Worm (Caenorhabditis elegans) whole organism, L4 larva: ENCODE measurements around the gene ZK686.2.

Experiments
- D1046.2 ChIP-seq: fragments of 200-800 bp; sonication (Bioruptor generic); IDR thresholded peaks from 2 replicates; pipeline ENCODE4 v1.3.6; 2022; ENCODE audit warnings: missing genetic modification characterization, missing compliant biosample characterization
- F26F4.8 ChIP-seq: fragments of 200-800 bp; sonication (Bioruptor generic); conservative IDR thresholded peaks from 2 replicates; pipeline ENCODE4 v1.3.6; 2022; ENCODE audit warnings: missing genetic modification characterization, missing compliant biosample characterization
- F37D6.2 ChIP-seq: sonication (generic microtip); optimal IDR thresholded peaks from 2 replicates; lab custom pipeline; 2016; ENCODE audit warnings: mild to moderate bottlenecking, missing genetic modification characterization, missing compliant biosample characterization
- T26A8.4 ChIP-seq: fragments of 200-800 bp; sonication (Bioruptor generic); IDR thresholded peaks from 2 replicates; pipeline ENCODE4 v1.3.6; 2022; ENCODE audit warnings: missing genetic modification characterization, missing compliant biosample characterization
- Y105C5A.15 ChIP-seq: fragments of 200-800 bp; sonication (Bioruptor generic); IDR thresholded peaks from 2 replicates; pipeline ENCODE4 v1.3.6; 2022; ENCODE audit warnings: missing genetic modification characterization, missing compliant biosample characterization
- Y5F2A.4 ChIP-seq: fragments of 200-800 bp; sonication (Bioruptor generic); optimal IDR thresholded peaks from 2 replicates; lab custom pipeline; 2018; ENCODE audit warnings: mild to moderate bottlenecking, missing genetic modification characterization, missing compliant biosample characterization
- ZK337.2 ChIP-seq: fragments of 200-800 bp; sonication (Bioruptor generic); IDR thresholded peaks from 2 replicates; pipeline ENCODE4 v1.3.6; 2022; ENCODE audit warnings: missing genetic modification reagents, missing genetic modification characterization, missing compliant biosample characterization
- aha-1 ChIP-seq: fragments of 150-350 bp; peaks from one replicate; lab custom pipeline; 2014; ENCODE audit warnings: missing biosample characterization, missing genetic modification characterization
- ama-1 ChIP-seq: fragments of 150-350 bp; optimal IDR thresholded peaks from 2 replicates; lab custom pipeline; 2014; ENCODE audit warnings: inconsistent platforms, mixed read lengths
- ceh-32 ChIP-seq: sonication (generic microtip); optimal IDR thresholded peaks from 2 replicates; lab custom pipeline; 2016; ENCODE audit warnings: mild to moderate bottlenecking, missing genetic modification characterization, missing compliant biosample characterization; ENCODE audit not compliant: poor library complexity
- ceh-82 ChIP-seq: sonication (generic microtip); optimal IDR thresholded peaks from 2 replicates; lab custom pipeline; 2017; ENCODE audit warnings: missing biosample characterization, missing genetic modification characterization
- ctbp-1 ChIP-seq: fragments of 200-800 bp; sonication (Bioruptor generic); IDR thresholded peaks from 2 replicates; pipeline ENCODE4 v1.3.6; 2022; ENCODE audit warnings: missing genetic modification reagents, missing genetic modification characterization, missing compliant biosample characterization
- daf-19 ChIP-seq: fragments of 200-800 bp; sonication (Bioruptor generic); conservative IDR thresholded peaks from 2 replicates; pipeline ENCODE4 v1.3.6; 2022; ENCODE audit warnings: missing genetic modification characterization, missing compliant biosample characterization
- dmd-6 ChIP-seq: fragments of 200-800 bp; sonication (Bioruptor generic); IDR thresholded peaks from 2 replicates; pipeline ENCODE4 v1.3.6; 2022; ENCODE audit warnings: missing genetic modification reagents, missing genetic modification characterization, missing compliant biosample characterization
- dmd-9 ChIP-seq: fragments of 200-800 bp; sonication (Bioruptor generic); IDR thresholded peaks from 2 replicates; pipeline ENCODE4 v1.3.6; 2022; ENCODE audit warnings: missing genetic modification reagents, missing genetic modification characterization, missing compliant biosample characterization
- duxl-1 ChIP-seq: sonication (generic microtip); optimal IDR thresholded peaks from 2 replicates; lab custom pipeline; 2016; ENCODE audit warnings: mild to moderate bottlenecking, missing genetic modification characterization, moderate library complexity, missing compliant biosample characterization; ENCODE audit not compliant: poor library complexity
- egl-43 ChIP-seq: fragments of 200-800 bp; sonication (Bioruptor generic); IDR thresholded peaks from 2 replicates; pipeline ENCODE4 v1.3.6; 2022; ENCODE audit warnings: missing genetic modification reagents, missing genetic modification characterization, missing compliant biosample characterization
- hif-1 ChIP-seq, 2 experiments: sonication (generic microtip); optimal IDR thresholded peaks; 2 replicates each; lab custom pipeline; 2016 to 2017; ENCODE audit warnings: missing compliant biosample characterization in 2 of 2, missing genetic modification characterization in 2 of 2, missing genetic modification reagents in 2 of 2, missing genotype in 2 of 2, mild to moderate bottlenecking in 1 of 2
- hlh-11 ChIP-seq: fragments of 200-800 bp; sonication (Bioruptor generic); optimal IDR thresholded peaks from 2 replicates; lab custom pipeline; 2018; ENCODE audit warnings: mild to moderate bottlenecking, missing genetic modification characterization, missing compliant biosample characterization
- hlh-30 ChIP-seq: sonication (generic microtip); optimal IDR thresholded peaks from 2 replicates; lab custom pipeline; 2017; ENCODE audit warnings: antibody characterized with exemption, mild to moderate bottlenecking, missing genetic modification characterization, missing compliant biosample characterization; ENCODE audit not compliant: insufficient read depth
- jun-1 ChIP-seq: fragments of 150-350 bp; optimal IDR thresholded peaks from 2 replicates; lab custom pipeline; 2014; ENCODE audit warnings: missing biosample characterization, missing genetic modification reagents, missing genetic modification characterization
- lim-7 ChIP-seq: fragments of 200-800 bp; sonication (Bioruptor generic); IDR thresholded peaks from 2 replicates; pipeline ENCODE4 v1.3.6; 2022; ENCODE audit warnings: missing genetic modification characterization, missing compliant biosample characterization
- lin-1 ChIP-seq: fragments of 200-800 bp; sonication (Bioruptor generic); IDR thresholded peaks from 2 replicates; pipeline ENCODE4 v1.3.6; 2022; ENCODE audit warnings: missing genetic modification reagents, missing genetic modification characterization, missing compliant biosample characterization
- lin-15B ChIP-seq: fragments of 150-350 bp; sonication (generic microtip); optimal IDR thresholded peaks from 3 replicates; lab custom pipeline; 2014; ENCODE audit warnings: missing biosample characterization, missing genetic modification characterization
- lin-39 ChIP-seq: fragments of 150-350 bp; optimal IDR thresholded peaks from 2 replicates; lab custom pipeline; 2014; ENCODE audit warnings: missing biosample characterization, missing genetic modification reagents, missing genetic modification characterization
- lir-3 ChIP-seq: sonication (generic microtip); optimal IDR thresholded peaks from 2 replicates; lab custom pipeline; 2016; ENCODE audit warnings: mild to moderate bottlenecking, missing genetic modification characterization, missing compliant biosample characterization
- lsy-2 ChIP-seq, 2 experiments: fragments of 150-350 bp in 1 of 2; sonication (generic microtip) in 1 of 2; optimal IDR thresholded peaks; 2 replicates each; lab custom pipeline; 2014 to 2017; ENCODE audit warnings: missing biosample characterization in 2 of 2, missing genetic modification characterization in 2 of 2
- mdl-1 ChIP-seq, 2 experiments: fragments of 150-350 bp in 1 of 2; sonication (generic microtip) in 1 of 2; optimal IDR thresholded peaks; 2 replicates each; lab custom pipeline; 2014 to 2017; ENCODE audit warnings: missing biosample characterization in 2 of 2, missing genetic modification characterization in 2 of 2
- mdt-29 ChIP-seq: fragments of 200-800 bp; sonication (Bioruptor generic); IDR thresholded peaks from 2 replicates; pipeline ENCODE4 v1.3.6; 2022; ENCODE audit warnings: missing genetic modification reagents, missing genetic modification characterization, missing compliant biosample characterization
- mep-1 ChIP-seq: fragments of 150-350 bp; sonication (generic microtip); optimal IDR thresholded peaks from 3 replicates; lab custom pipeline; 2014; ENCODE audit warnings: missing biosample characterization, missing genetic modification characterization
- mes-2 ChIP-seq: sonication (generic microtip); optimal IDR thresholded peaks from 2 replicates; lab custom pipeline; 2016; ENCODE audit warnings: missing genotype, mild to moderate bottlenecking, missing genetic modification characterization, missing compliant biosample characterization; ENCODE audit not compliant: poor library complexity, severe bottlenecking
- nhr-10 ChIP-seq: fragments of 150-350 bp; optimal IDR thresholded peaks from 2 replicates; lab custom pipeline; 2014; ENCODE audit warnings: missing biosample characterization, missing genetic modification characterization
- nhr-11 ChIP-seq: fragments of 150-350 bp; optimal IDR thresholded peaks from 2 replicates; lab custom pipeline; 2014; ENCODE audit warnings: missing biosample characterization, missing genetic modification characterization
- nhr-111 ChIP-seq: fragments of 200-800 bp; sonication (Bioruptor generic); optimal IDR thresholded peaks from 2 replicates; lab custom pipeline; 2018; ENCODE audit warnings: mild to moderate bottlenecking, missing genetic modification characterization, missing compliant biosample characterization
- nhr-237 ChIP-seq: sonication (generic microtip); optimal IDR thresholded peaks from 2 replicates; lab custom pipeline; 2017; ENCODE audit warnings: missing biosample characterization, missing genetic modification characterization
- nhr-28 ChIP-seq: fragments of 150-350 bp; optimal IDR thresholded peaks from 2 replicates; lab custom pipeline; 2014; ENCODE audit warnings: missing biosample characterization, missing genetic modification characterization
- nhr-41 ChIP-seq: fragments of 200-800 bp; sonication (Bioruptor generic); IDR thresholded peaks from 2 replicates; pipeline ENCODE4 v1.3.6; 2022; ENCODE audit warnings: missing genetic modification reagents, missing genetic modification characterization, missing compliant biosample characterization
- nhr-76 ChIP-seq: fragments of 150-350 bp; optimal IDR thresholded peaks from 2 replicates; lab custom pipeline; 2014; ENCODE audit warnings: missing biosample characterization, missing genetic modification characterization
- pqm-1 ChIP-seq: sonication (generic microtip); optimal IDR thresholded peaks from 2 replicates; lab custom pipeline; 2017; ENCODE audit warnings: missing biosample characterization, missing genetic modification characterization
- rbr-2 ChIP-seq: sonication (generic microtip); optimal IDR thresholded peaks from 2 replicates; lab custom pipeline; 2016; ENCODE audit warnings: missing genotype, missing genetic modification characterization, missing compliant biosample characterization
- sdz-12 ChIP-seq: fragments of 200-800 bp; sonication (Bioruptor generic); optimal IDR thresholded peaks from 2 replicates; lab custom pipeline; 2018; ENCODE audit warnings: mild to moderate bottlenecking, missing genetic modification characterization, missing compliant biosample characterization
- snpc-4 ChIP-seq: fragments of 150-350 bp; optimal IDR thresholded peaks from 2 replicates; lab custom pipeline; 2014; ENCODE audit warnings: missing biosample characterization, missing genetic modification characterization
- spr-3 ChIP-seq: fragments of 200-800 bp; sonication (Bioruptor generic); optimal IDR thresholded peaks from 2 replicates; lab custom pipeline; 2018; ENCODE audit warnings: mild to moderate bottlenecking, missing genetic modification characterization, missing compliant biosample characterization
- tra-1 ChIP-seq: fragments of 200-800 bp; sonication (Bioruptor generic); IDR thresholded peaks from 2 replicates; pipeline ENCODE4 v1.3.6; 2022; ENCODE audit warnings: missing genetic modification reagents, missing genetic modification characterization, missing compliant biosample characterization
- unc-130 ChIP-seq: sonication (generic microtip); optimal IDR thresholded peaks from 2 replicates; lab custom pipeline; 2016; ENCODE audit warnings: missing genetic modification reagents, missing genetic modification characterization, missing compliant biosample characterization
- unc-62 ChIP-seq, 3 experiments: fragments of 150-350 bp in 1 of 3; sonication (generic microtip); optimal IDR thresholded peaks in 2 of 3; peaks in 1 of 3; 1 replicate in 1 of 3; 2 replicates in 2 of 3; lab custom pipeline; 2014 to 2017; ENCODE audit warnings: missing biosample characterization in 3 of 3, missing genetic modification characterization in 3 of 3, missing genetic modification reagents in 3 of 3, missing genotype in 1 of 3
- vab-7 ChIP-seq: fragments of 200-800 bp; sonication (Bioruptor generic); IDR thresholded peaks from 2 replicates; pipeline ENCODE4 v1.3.6; 2022; ENCODE audit warnings: missing genetic modification reagents, missing genetic modification characterization, missing compliant biosample characterization
- zfp-3 ChIP-seq: fragments of 200-800 bp; sonication (Bioruptor generic); conservative IDR thresholded peaks from 2 replicates; pipeline ENCODE4 v1.3.6; 2022; ENCODE audit warnings: missing genetic modification reagents, missing genetic modification characterization, missing compliant biosample characterization
- zip-2 ChIP-seq: fragments of 150-350 bp; optimal IDR thresholded peaks from 2 replicates; lab custom pipeline; 2014; ENCODE audit warnings: missing biosample characterization, missing genetic modification characterization
- ztf-7 ChIP-seq: fragments of 150-350 bp; optimal IDR thresholded peaks from 2 replicates; lab custom pipeline; 2014; ENCODE audit warnings: missing biosample characterization, missing genetic modification characterization

ZK686.2 gene

ce11 chrIII:7725483-7726250 lies 40.2 kb downstream of the ZK686.2 start (continued):
- TF ChIP-seq spr-3 (GFP tag; lab: Kevin White, UChicago) = no peak
- no peak for TF ChIP-seq lin-39
- TF ChIP-seq unc-62 (GFP tag; optimal IDR thresholded peaks at IDR 0.05 in 1 of 2; lab: Kevin White, UChicago) = peak in 1 of 2 experiments; percentile 92
- no peak for TF ChIP-seq unc-62 (tag; optimal IDR thresholded peaks at IDR 0.05; lab: Kevin White, UChicago)
- no peak for TF ChIP-seq nhr-237 (tag; lab: Kevin White, UChicago)
- TF ChIP-seq ZK337.2 = no peak
- no peak for TF ChIP-seq ama-1 (lab: Kevin White, UChicago)
- TF ChIP-seq mdt-29 (GFP tag; lab: Robert Waterston, UW) = no peak
- TF ChIP-seq nhr-76 (tag; lab: Kevin White, UChicago) = no peak
- no peak for TF ChIP-seq lim-7 (GFP tag; lab: Robert Waterston, UW)
- no peak for TF ChIP-seq hif-1 (tag; optimal IDR thresholded peaks at IDR 0.05; lab: Kevin White, UChicago)
- TF ChIP-seq lin-15B (tag; lab: Kevin White, UChicago) = no peak
- no peak for TF ChIP-seq ceh-82 (tag; lab: Kevin White, UChicago)
- TF ChIP-seq snpc-4 = no peak
- no peak for TF ChIP-seq vab-7
- no peak for TF ChIP-seq nhr-28 (tag; lab: Kevin White, UChicago)
- no peak for TF ChIP-seq nhr-11 (tag; lab: Kevin White, UChicago)
- peak; percentile 56; the same call in 1 of the 2 replicates for TF ChIP-seq egl-43 (GFP tag; lab: Robert Waterston, UW)
- no peak for TF ChIP-seq nhr-10 (tag; lab: Kevin White, UChicago)
- TF ChIP-seq Y5F2A.4 (GFP tag; lab: Kevin White, UChicago) = no peak
- TF ChIP-seq jun-1 (tag; lab: Kevin White, UChicago) = no peak
- no peak for TF ChIP-seq tra-1 (GFP tag; lab: Robert Waterston, UW)
- TF ChIP-seq pqm-1 (tag; lab: Kevin White, UChicago) = no peak
- TF ChIP-seq hlh-30 (tag; lab: Kevin White, UChicago) = no peak
- no peak for TF ChIP-seq zip-2
- no peak for TF ChIP-seq daf-19 (GFP tag; lab: Robert Waterston, UW)
- no peak for TF ChIP-seq Y105C5A.15
- no peak for TF ChIP-seq dmd-9
- no peak for TF ChIP-seq lin-1 (GFP tag; lab: Robert Waterston, UW)
- no peak for TF ChIP-seq sdz-12

DNA sequence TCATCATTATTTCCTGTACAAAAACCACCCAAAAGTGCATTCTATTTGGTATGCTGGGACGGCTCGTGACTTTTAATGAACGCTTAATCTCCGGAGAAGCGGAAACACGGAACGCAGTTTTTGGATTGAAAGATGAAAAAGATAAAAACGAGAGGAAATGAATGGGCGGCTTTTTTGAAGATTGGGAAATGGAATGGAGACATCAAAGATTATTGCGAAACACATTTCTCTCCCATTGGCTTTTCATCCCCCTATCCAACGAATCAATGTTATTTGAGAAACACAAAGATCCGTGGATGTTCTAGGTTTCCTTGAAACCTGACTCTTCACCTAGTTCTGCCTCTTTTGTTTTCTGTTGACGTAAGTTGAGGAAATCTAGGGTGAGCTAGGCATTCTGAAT lies 41.4 kb downstream of the ZK686.2 start:
- peak; percentile 13 for TF ChIP-seq hlh-30 (tag; lab: Kevin White, UChicago)
- TF ChIP-seq lsy-2 (tag; optimal IDR thresholded peaks at IDR 0.05; lab: Kevin White, UChicago) = peak in 1 of 2 experiments; percentile 24
- no peak for TF ChIP-seq unc-130 (GFP tag; lab: Kevin White, UChicago)
- TF ChIP-seq mep-1 = peak; percentile 23
- TF ChIP-seq mes-2 = peak; percentile 36
- no peak for TF ChIP-seq vab-7
- no peak for TF ChIP-seq F37D6.2 (tag; lab: Kevin White, UChicago)
- peak; percentile 52 for TF ChIP-seq ctbp-1 (GFP tag; lab: Robert Waterston, UW)
- no peak for TF ChIP-seq lir-3 (tag; lab: Kevin White, UChicago)
- TF ChIP-seq ceh-32 = peak; percentile 2
- TF ChIP-seq dmd-6 (GFP tag; lab: Robert Waterston, UW) = peak; percentile 36
- no peak for TF ChIP-seq ztf-7 (tag; lab: Kevin White, UChicago)
- TF ChIP-seq zfp-3 (GFP tag; lab: Robert Waterston, UW) = 0 out of 2 replicates have a peak, but pooled peaks have one; percentile 30
- peak; percentile 23 for TF ChIP-seq hlh-11
- TF ChIP-seq duxl-1 = no peak
- TF ChIP-seq aha-1 (tag; lab: Kevin White, UChicago) = peak; percentile 96
- TF ChIP-seq nhr-41 (GFP tag; lab: Robert Waterston, UW) = no peak
- no peak for TF ChIP-seq nhr-10 (tag; lab: Kevin White, UChicago)
- TF ChIP-seq D1046.2 = no peak
- TF ChIP-seq F26F4.8 (GFP tag; lab: Robert Waterston, UW) = no peak
- TF ChIP-seq mdl-1 (tag; optimal IDR thresholded peaks at IDR 0.05; lab: Kevin White, UChicago) = peak in 1 of 2 experiments; percentile 37
- 0 out of 2 replicates have a peak, but pooled peaks have one; percentile 8 for TF ChIP-seq T26A8.4 (GFP tag; lab: Robert Waterston, UW)
- TF ChIP-seq rbr-2 (tag; lab: Kevin White, UChicago) = no peak
- 0 out of 2 replicates have a peak, but pooled peaks have one; percentile 6 for TF ChIP-seq lim-7 (GFP tag; lab: Robert Waterston, UW)
- no peak for TF ChIP-seq nhr-111 (GFP tag; lab: Kevin White, UChicago)
